Comparison of ENCODE assay signal across 3 fruit fly cellular contexts in genomic region chr2L:22550040-22550439, dm6.
TF ChIP-seq lines count a peak whose summit lies in the region.

CG17493 (plus strand) TSS chr2L:22550064.

- no peak for TF ChIP-seq CTCF in whole organism, embryonic (GFP tag; optimal IDR thresholded peaks at IDR 0.05; lab: Kevin White, UChicago)

TF ChIP-seq in whole organism, adult, 20 proteins besides CTCF, POLR2A, EP300 and RAD21:
- TF ChIP-seq CG1620 (GFP tag; optimal IDR thresholded peaks at IDR 0.05; lab: Kevin White, UChicago) (no peak), kay (GFP tag; lab: Kevin White, UChicago; ENCODE audit: borderline replicate concordance) (peak; percentile 26), CG14711 (tag; optimal IDR thresholded peaks at IDR 0.05; lab: Kevin White, UChicago) (no peak)

TF ChIP-seq in whole organism, embryonic, 481 proteins besides CTCF, POLR2A, EP300 and RAD21:
- peak; percentile 22 for TF ChIP-seq pzg (GFP tag; optimal IDR thresholded peaks at IDR 0.05; lab: Kevin White, UChicago)
- peak; percentile 87 for TF ChIP-seq ssp (GFP tag; IDR thresholded peaks at IDR 0.05; lab: Robert Waterston, UW)
- TF ChIP-seq phol (tag; optimal IDR thresholded peaks at IDR 0.05; lab: Kevin White, UChicago), result peak; percentile 3
- TF ChIP-seq CG8089 (GFP tag; optimal IDR thresholded peaks at IDR 0.05; lab: Kevin White, UChicago), result peak; percentile 28
- peak; percentile 68 for TF ChIP-seq CG11723 (GFP tag; optimal IDR thresholded peaks at IDR 0.05; lab: Kevin White, UChicago)
- no peak for TF ChIP-seq Jarid2 (GFP tag; optimal IDR thresholded peaks at IDR 0.05; lab: Kevin White, UChicago)
- peak; percentile 99 for TF ChIP-seq CG17802 (tag; optimal IDR thresholded peaks at IDR 0.05; lab: Kevin White, UChicago)
- TF ChIP-seq pfk (GFP tag; optimal IDR thresholded peaks at IDR 0.05; lab: Kevin White, UChicago), result peak; percentile 70
- peak; percentile 10 for TF ChIP-seq CG15514 (GFP tag; optimal IDR thresholded peaks at IDR 0.05; lab: Kevin White, UChicago)
- peak; percentile 36 to 44 for TF ChIP-seq Trl (optimal IDR thresholded peaks at IDR 0.05; lab: Kevin White, UChicago)
- no peak for TF ChIP-seq Trl (GFP tag; optimal IDR thresholded peaks at IDR 0.05; lab: Kevin White, UChicago)
- TF ChIP-seq MBD-R2 (GFP tag; IDR thresholded peaks at IDR 0.05; lab: Robert Waterston, UW), result peak; percentile 44; the same call in 1 of the 2 replicates
- TF ChIP-seq CG8290 (GFP tag; optimal IDR thresholded peaks at IDR 0.05; lab: Kevin White, UChicago), result peak; percentile 17
- no peak for TF ChIP-seq CG8290 (tag; optimal IDR thresholded peaks at IDR 0.05; lab: Kevin White, UChicago)
- TF ChIP-seq CG1024 (GFP tag; IDR thresholded peaks at IDR 0.05; lab: Robert Waterston, UW), result peak; percentile 95
- no peak for TF ChIP-seq sens (GFP tag; lab: Kevin White, UChicago)
- no peak for TF ChIP-seq Rfx (GFP tag; IDR thresholded peaks at IDR 0.05; lab: Robert Waterston, UW)
- TF ChIP-seq E2f2 (GFP tag; IDR thresholded peaks at IDR 0.05; lab: Robert Waterston, UW), result no peak
- TF ChIP-seq CG6254 (GFP tag; optimal IDR thresholded peaks at IDR 0.05; lab: Kevin White, UChicago), result peak; percentile 87
- peak; percentile 46; the same call in 1 of the 3 replicates for TF ChIP-seq CG7357 (GFP tag; IDR thresholded peaks at IDR 0.05; lab: Robert Waterston, UW)
- TF ChIP-seq CG10979 (tag; optimal IDR thresholded peaks at IDR 0.05; lab: Kevin White, UChicago), result no peak
- peak; percentile 96 for TF ChIP-seq CG30020 (tag; optimal IDR thresholded peaks at IDR 0.05; lab: Kevin White, UChicago)
- TF ChIP-seq CG4707 (GFP tag; optimal IDR thresholded peaks at IDR 0.05; lab: Kevin White, UChicago), result no peak
- TF ChIP-seq CG1603 (tag; optimal IDR thresholded peaks at IDR 0.05; lab: Kevin White, UChicago), result peak; percentile 95
- no peak for TF ChIP-seq luna (GFP tag; optimal IDR thresholded peaks at IDR 0.05; lab: Kevin White, UChicago)
- no peak for TF ChIP-seq HmgD (GFP tag; optimal IDR thresholded peaks at IDR 0.05; lab: Kevin White, UChicago)
- TF ChIP-seq CG17328 (GFP tag; IDR thresholded peaks at IDR 0.05; lab: Robert Waterston, UW), result no peak

TF ChIP-seq in whole organism, prepupa, 60 proteins besides CTCF, POLR2A, EP300 and RAD21:
- TF ChIP-seq CG3032 (tag; optimal IDR thresholded peaks at IDR 0.05; lab: Kevin White, UChicago) (no peak), svp (GFP tag; lab: Kevin White, UChicago) (peak; percentile 44)
